Worm (Caenorhabditis elegans): ENCODE measurements around the gene F48B9.1.
A peak's percentile ranks its signal among the peaks of the same experiment; 100 is the strongest.

Gene F48B9.1

ce11 chrX:2144875-2145274, 35.8 kb upstream of the F48B9.1 start:
- no peak for TF ChIP-seq nhr-11 (tag; optimal IDR thresholded peaks at IDR 0.05)
- TF ChIP-seq nhr-10 (tag; optimal IDR thresholded peaks at IDR 0.05) = no peak
- no peak for TF ChIP-seq dmd-4 (tag; optimal IDR thresholded peaks at IDR 0.05)
- no peak for TF ChIP-seq ztf-1 (GFP tag; conservative IDR thresholded peaks at IDR 0.05)
- no peak for TF ChIP-seq snpc-4 (tag; optimal IDR thresholded peaks at IDR 0.05)
- TF ChIP-seq lin-13 (GFP tag; optimal IDR thresholded peaks at IDR 0.05) = no peak
- TF ChIP-seq elt-3 (tag; optimal IDR thresholded peaks at IDR 0.05) = no peak
- no peak for TF ChIP-seq peb-1 (tag; optimal IDR thresholded peaks at IDR 0.05)
- no peak for TF ChIP-seq aly-2 (tag; optimal IDR thresholded peaks at IDR 0.05)
- no peak for TF ChIP-seq crh-2 (tag; optimal IDR thresholded peaks at IDR 0.05)
- no peak for TF ChIP-seq nhr-77 (tag; optimal IDR thresholded peaks at IDR 0.05)
- TF ChIP-seq ZK546.5 (tag; optimal IDR thresholded peaks at IDR 0.05) = no peak
- no peak for TF ChIP-seq blmp-1 (tag; optimal IDR thresholded peaks at IDR 0.05; ENCODE audit: insufficient read depth)
- TF ChIP-seq nhr-12 (tag; optimal IDR thresholded peaks at IDR 0.05) = no peak
- no peak for TF ChIP-seq Y55F3AM.14 (GFP tag; optimal IDR thresholded peaks at IDR 0.05)
- TF ChIP-seq F13H6.1 (tag; optimal IDR thresholded peaks at IDR 0.05) = no peak
- no peak for TF ChIP-seq unc-62 (GFP tag; optimal IDR thresholded peaks at IDR 0.05)
- no peak for TF ChIP-seq sma-3 (GFP tag; optimal IDR thresholded peaks at IDR 0.05)

DNA sequence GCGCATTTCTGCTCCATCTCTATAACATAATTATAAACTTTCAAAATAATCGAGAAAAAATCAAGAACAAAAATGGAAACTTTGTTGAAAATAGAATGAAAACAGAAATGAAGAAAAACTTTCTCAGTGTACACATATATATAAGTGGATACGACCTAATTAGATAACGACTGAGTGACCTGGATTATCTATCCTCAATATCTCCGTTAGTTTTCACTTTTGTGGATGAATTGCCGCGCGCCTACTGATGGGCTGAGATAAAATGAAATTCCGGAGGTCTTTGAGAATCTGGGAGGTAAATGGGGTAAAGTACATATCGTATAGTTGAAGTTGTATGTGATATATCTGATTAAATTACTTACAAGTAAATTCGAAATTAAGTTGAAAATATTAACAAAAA, 35.1 kb upstream of the F48B9.1 start, which contains the start of gene dpy-3:
TSS of gene dpy-3 (minus strand) at position 19 of the 400 bp plus-strand sequence.
- TF ChIP-seq elt-3 (tag; optimal IDR thresholded peaks at IDR 0.05) (no peak), R02D3.7 (tag; optimal IDR thresholded peaks at IDR 0.05) (no peak), crh-2 (tag; optimal IDR thresholded peaks at IDR 0.05) (no peak), nhr-6 (tag; optimal IDR thresholded peaks at IDR 0.05) (no peak), aly-2 (tag; optimal IDR thresholded peaks at IDR 0.05) (no peak), C34F6.9 (tag; optimal IDR thresholded peaks at IDR 0.05) (no peak), fos-1 (tag; optimal IDR thresholded peaks at IDR 0.05) (no peak), sem-4 (tag; optimal IDR thresholded peaks at IDR 0.05) (no peak), nhr-21 (tag; optimal IDR thresholded peaks at IDR 0.05) (peak; percentile 9), nhr-25 (tag; optimal IDR thresholded peaks at IDR 0.05) (peak; percentile 16), lin-11 (tag; optimal IDR thresholded peaks at IDR 0.05) (no peak), Y55F3AM.14 (GFP tag; optimal IDR thresholded peaks at IDR 0.05) (no peak), ama-1 (optimal IDR thresholded peaks at IDR 0.05) (no peak), sma-9 (GFP tag; optimal IDR thresholded peaks at IDR 0.05) (peak; percentile 23), sma-9 (tag; optimal IDR thresholded peaks at IDR 0.05) (no peak), zag-1 (tag; optimal IDR thresholded peaks at IDR 0.05) (no peak), unc-55 (GFP tag; optimal IDR thresholded peaks at IDR 0.05) (no peak), peb-1 (tag; optimal IDR thresholded peaks at IDR 0.05) (no peak), ceh-16 (tag; optimal IDR thresholded peaks at IDR 0.05) (peak; percentile 60), alr-1 (tag; optimal IDR thresholded peaks at IDR 0.05) (no peak), blmp-1 (tag; optimal IDR thresholded peaks at IDR 0.05; ENCODE audit: insufficient read depth) (peak; percentile 64)

DNA sequence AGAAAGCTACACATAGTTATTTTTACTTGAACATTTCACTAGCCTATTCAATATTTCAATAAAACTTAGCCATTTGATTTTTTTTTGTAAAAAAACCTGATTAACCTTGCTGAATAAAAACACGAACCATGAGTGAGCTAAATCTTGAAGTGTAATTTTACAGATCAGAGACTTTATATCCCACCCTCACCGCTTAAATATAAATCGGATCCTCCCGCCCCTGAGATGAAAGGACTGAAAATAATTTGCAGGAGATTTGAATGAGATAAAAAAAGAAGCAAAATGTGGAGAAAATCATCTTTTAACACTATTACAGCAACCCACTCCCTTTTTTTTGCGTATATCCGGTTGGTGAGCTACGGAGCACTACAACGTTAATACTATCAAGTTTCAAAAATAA, 30.7 kb upstream of the F48B9.1 start, which contains the start of gene npax-2:
TSS of gene npax-2 (minus strand) at position 101 of the 400 bp plus-strand sequence.
- no peak for TF ChIP-seq elt-3 (tag; optimal IDR thresholded peaks at IDR 0.05)

DNA sequence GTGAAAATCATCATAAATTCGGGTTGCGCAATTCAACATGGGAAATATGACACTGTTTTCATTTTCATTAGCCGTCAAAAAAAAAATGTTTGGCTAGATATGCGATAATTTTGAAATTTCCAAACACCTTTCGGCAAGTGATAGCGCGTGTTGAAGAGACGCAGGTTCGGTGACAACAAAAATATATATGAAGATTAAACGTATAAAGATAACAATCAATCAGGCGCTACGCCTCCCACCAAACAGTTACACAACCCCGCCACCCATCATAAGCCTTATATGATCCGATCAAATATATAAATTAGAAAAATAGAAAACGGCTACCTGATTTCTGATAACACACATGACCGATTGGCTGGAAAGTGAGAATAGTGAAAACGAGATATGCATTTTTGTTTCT, 28.6 kb upstream of the F48B9.1 start:
- TF ChIP-seq nhr-25 (tag; optimal IDR thresholded peaks at IDR 0.05) (peak; percentile 6), fos-1 (tag; optimal IDR thresholded peaks at IDR 0.05) (no peak)

ce11 chrX:2153780-2154179, 26.9 kb upstream of the F48B9.1 start:
- TF ChIP-seq R02D3.7 (tag; optimal IDR thresholded peaks at IDR 0.05) = no peak
- TF ChIP-seq nhr-21 (tag; optimal IDR thresholded peaks at IDR 0.05) = no peak
- TF ChIP-seq blmp-1 (tag; optimal IDR thresholded peaks at IDR 0.05; ENCODE audit: insufficient read depth) = peak; percentile 8

- no peak for TF ChIP-seq ztf-4 (tag; optimal IDR thresholded peaks at IDR 0.05)
- no peak for TF ChIP-seq mbf-1 (tag; optimal IDR thresholded peaks at IDR 0.05)
- no peak for TF ChIP-seq sem-4 (tag; optimal IDR thresholded peaks at IDR 0.05)
- TF ChIP-seq fos-1 (tag; optimal IDR thresholded peaks at IDR 0.05) = peak; percentile 55
- TF ChIP-seq unc-39 (tag; optimal IDR thresholded peaks at IDR 0.05) = no peak
- TF ChIP-seq sma-9 (GFP tag; optimal IDR thresholded peaks at IDR 0.05) = peak; percentile 4
- no peak for TF ChIP-seq sma-9 (tag; optimal IDR thresholded peaks at IDR 0.05)
- no peak for TF ChIP-seq nhr-21 (tag; optimal IDR thresholded peaks at IDR 0.05)
These were observed 22.8 kb upstream of the F48B9.1 start for ce11 chrX:2157855-2158254.
